Worm (Caenorhabditis elegans) whole organism, L4 larva: ENCODE data around the gene T10G3.3.
A peak's percentile ranks its signal among the peaks of the same experiment; 100 is the strongest.

Experiments used
- D1046.2 ChIP-seq: fragments of 200-800 bp; sonication (Bioruptor generic); IDR thresholded peaks from 2 replicates; pipeline ENCODE4 v1.3.6; 2022; ENCODE audit warnings: missing genetic modification characterization, missing compliant biosample characterization
- F26F4.8 ChIP-seq: fragments of 200-800 bp; sonication (Bioruptor generic); conservative IDR thresholded peaks from 2 replicates; pipeline ENCODE4 v1.3.6; 2022; ENCODE audit warnings: missing genetic modification characterization, missing compliant biosample characterization
- T20F7.1 ChIP-seq: fragments of 200-800 bp; sonication (Bioruptor generic); optimal IDR thresholded peaks from 2 replicates; lab custom pipeline; 2018; ENCODE audit warnings: mild to moderate bottlenecking, missing genetic modification characterization, missing compliant biosample characterization
- Y75B8A.6 ChIP-seq: fragments of 200-800 bp; sonication (Bioruptor generic); IDR thresholded peaks from 2 replicates; pipeline ENCODE4 v1.3.6; 2022; ENCODE audit warnings: missing genetic modification reagents, missing genetic modification characterization, missing compliant biosample characterization
- ceh-28 ChIP-seq: fragments of 150-350 bp; optimal IDR thresholded peaks from 2 replicates; lab custom pipeline; 2014; ENCODE audit warnings: missing biosample characterization, missing genetic modification reagents, missing genetic modification characterization
- ceh-32 ChIP-seq: sonication (generic microtip); optimal IDR thresholded peaks from 2 replicates; lab custom pipeline; 2016; ENCODE audit warnings: mild to moderate bottlenecking, missing genetic modification characterization, missing compliant biosample characterization; ENCODE audit not compliant: poor library complexity
- ces-1 ChIP-seq: fragments of 150-350 bp; sonication (generic microtip); optimal IDR thresholded peaks from 4 replicates; lab custom pipeline; 2014; ENCODE audit warnings: missing biosample characterization, missing genetic modification reagents, missing genetic modification characterization
- daf-12 ChIP-seq: fragments of 150-350 bp; optimal IDR thresholded peaks from 2 replicates; lab custom pipeline; 2014; ENCODE audit warnings: missing biosample characterization, missing genetic modification reagents, missing genetic modification characterization
- daf-16 ChIP-seq, 3 experiments: sonication (generic microtip); optimal IDR thresholded peaks; 2 replicates each; lab custom pipeline; 2016 to 2017; ENCODE audit warnings: missing genetic modification characterization in 3 of 3, missing genetic modification reagents in 3 of 3, mild to moderate bottlenecking in 2 of 3, missing compliant biosample characterization in 2 of 3, missing biosample characterization in 1 of 3, moderate library complexity in 1 of 3
- dmd-6 ChIP-seq: fragments of 200-800 bp; sonication (Bioruptor generic); IDR thresholded peaks from 2 replicates; pipeline ENCODE4 v1.3.6; 2022; ENCODE audit warnings: missing genetic modification reagents, missing genetic modification characterization, missing compliant biosample characterization
- dmd-9 ChIP-seq: fragments of 200-800 bp; sonication (Bioruptor generic); IDR thresholded peaks from 2 replicates; pipeline ENCODE4 v1.3.6; 2022; ENCODE audit warnings: missing genetic modification reagents, missing genetic modification characterization, missing compliant biosample characterization
- duxl-1 ChIP-seq: sonication (generic microtip); optimal IDR thresholded peaks from 2 replicates; lab custom pipeline; 2016; ENCODE audit warnings: mild to moderate bottlenecking, missing genetic modification characterization, moderate library complexity, missing compliant biosample characterization; ENCODE audit not compliant: poor library complexity
- dve-1 ChIP-seq: sonication (generic microtip); optimal IDR thresholded peaks from 2 replicates; lab custom pipeline; 2017; ENCODE audit warnings: antibody characterized with exemption, mild to moderate bottlenecking, missing genetic modification characterization, missing compliant biosample characterization; ENCODE audit not compliant: insufficient read depth
- egl-27 ChIP-seq: sonication (generic microtip); optimal IDR thresholded peaks from 3 replicates; lab custom pipeline; 2017; ENCODE audit warnings: missing biosample characterization, missing genetic modification reagents, missing genetic modification characterization
- fkh-10 ChIP-seq: fragments of 150-350 bp; optimal IDR thresholded peaks from 2 replicates; lab custom pipeline; 2014; ENCODE audit warnings: missing biosample characterization, missing genetic modification reagents, missing genetic modification characterization
- fos-1 ChIP-seq: fragments of 150-350 bp; optimal IDR thresholded peaks from 2 replicates; lab custom pipeline; 2014; ENCODE audit warnings: missing biosample characterization, missing genetic modification characterization
- gei-8 ChIP-seq: fragments of 200-800 bp; sonication (Bioruptor generic); optimal IDR thresholded peaks from 2 replicates; lab custom pipeline; 2018; ENCODE audit warnings: mild to moderate bottlenecking, missing genetic modification characterization, missing compliant biosample characterization
- hif-1 ChIP-seq, 2 experiments: sonication (generic microtip); optimal IDR thresholded peaks; 2 replicates each; lab custom pipeline; 2016 to 2017; ENCODE audit warnings: missing compliant biosample characterization in 2 of 2, missing genetic modification characterization in 2 of 2, missing genetic modification reagents in 2 of 2, missing genotype in 2 of 2, mild to moderate bottlenecking in 1 of 2
- hmg-1.1 ChIP-seq: fragments of 200-800 bp; sonication (Bioruptor generic); IDR thresholded peaks from 2 replicates; pipeline ENCODE4 v1.3.6; 2022; ENCODE audit warnings: missing genetic modification reagents, missing genetic modification characterization, missing compliant biosample characterization
- lim-7 ChIP-seq: fragments of 200-800 bp; sonication (Bioruptor generic); IDR thresholded peaks from 2 replicates; pipeline ENCODE4 v1.3.6; 2022; ENCODE audit warnings: missing genetic modification characterization, missing compliant biosample characterization
- nhr-11 ChIP-seq: fragments of 150-350 bp; optimal IDR thresholded peaks from 2 replicates; lab custom pipeline; 2014; ENCODE audit warnings: missing biosample characterization, missing genetic modification characterization
- nhr-111 ChIP-seq: fragments of 200-800 bp; sonication (Bioruptor generic); optimal IDR thresholded peaks from 2 replicates; lab custom pipeline; 2018; ENCODE audit warnings: mild to moderate bottlenecking, missing genetic modification characterization, missing compliant biosample characterization
- nhr-28 ChIP-seq: fragments of 150-350 bp; optimal IDR thresholded peaks from 2 replicates; lab custom pipeline; 2014; ENCODE audit warnings: missing biosample characterization, missing genetic modification characterization
- nhr-48 ChIP-seq: sonication (generic microtip); optimal IDR thresholded peaks from 2 replicates; lab custom pipeline; 2016; ENCODE audit warnings: mild to moderate bottlenecking, missing genetic modification characterization, missing compliant biosample characterization
- nhr-77 ChIP-seq: fragments of 150-350 bp; optimal IDR thresholded peaks from 2 replicates; lab custom pipeline; 2014; ENCODE audit warnings: missing biosample characterization, missing genetic modification characterization
- pqm-1 ChIP-seq: sonication (generic microtip); optimal IDR thresholded peaks from 2 replicates; lab custom pipeline; 2017; ENCODE audit warnings: missing biosample characterization, missing genetic modification characterization
- saeg-2 ChIP-seq: fragments of 200-800 bp; sonication (Bioruptor generic); IDR thresholded peaks from 2 replicates; pipeline ENCODE4 v1.3.6; 2022; ENCODE audit warnings: missing genetic modification reagents, missing genetic modification characterization, missing compliant biosample characterization
- sdz-12 ChIP-seq: fragments of 200-800 bp; sonication (Bioruptor generic); optimal IDR thresholded peaks from 2 replicates; lab custom pipeline; 2018; ENCODE audit warnings: mild to moderate bottlenecking, missing genetic modification characterization, missing compliant biosample characterization
- snpc-4 ChIP-seq: fragments of 150-350 bp; optimal IDR thresholded peaks from 2 replicates; lab custom pipeline; 2014; ENCODE audit warnings: missing biosample characterization, missing genetic modification characterization
- spr-3 ChIP-seq: fragments of 200-800 bp; sonication (Bioruptor generic); optimal IDR thresholded peaks from 2 replicates; lab custom pipeline; 2018; ENCODE audit warnings: mild to moderate bottlenecking, missing genetic modification characterization, missing compliant biosample characterization
- tag-97 ChIP-seq: fragments of 200-800 bp; sonication (Bioruptor generic); IDR thresholded peaks from 2 replicates; pipeline ENCODE4 v1.3.6; 2022; ENCODE audit warnings: missing genetic modification characterization, missing compliant biosample characterization
- unc-62 ChIP-seq, 3 experiments: fragments of 150-350 bp in 1 of 3; sonication (generic microtip); optimal IDR thresholded peaks in 2 of 3; peaks in 1 of 3; 1 replicate in 1 of 3; 2 replicates in 2 of 3; lab custom pipeline; 2014 to 2017; ENCODE audit warnings: missing biosample characterization in 3 of 3, missing genetic modification characterization in 3 of 3, missing genetic modification reagents in 3 of 3, missing genotype in 1 of 3
- ztf-7 ChIP-seq: fragments of 150-350 bp; optimal IDR thresholded peaks from 2 replicates; lab custom pipeline; 2014; ENCODE audit warnings: missing biosample characterization, missing genetic modification characterization

Gene T10G3.3

DNA sequence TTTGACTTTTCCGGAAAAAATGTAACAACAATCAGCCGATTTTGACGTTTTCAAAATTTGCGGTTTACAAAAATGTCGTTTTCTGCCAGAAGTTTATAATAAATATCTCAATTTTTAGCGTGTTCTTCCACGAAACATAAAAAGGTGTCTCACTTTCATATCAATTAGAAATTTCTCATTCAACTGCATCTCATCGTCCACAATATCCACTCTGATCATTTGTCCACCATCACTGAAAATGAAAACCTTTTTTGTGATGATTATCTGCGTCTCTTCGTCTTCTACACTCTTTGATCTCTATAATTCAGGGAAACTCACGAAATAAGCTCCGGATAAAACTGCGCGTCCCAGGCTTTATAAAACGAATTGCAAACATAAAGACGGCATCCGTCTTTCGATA is 22.5 kb upstream of the T10G3.3 start:
- TF ChIP-seq saeg-2 (GFP tag; lab: Robert Waterston, UW) (no peak), spr-3 (GFP tag; lab: Kevin White, UChicago) (no peak), Y75B8A.6 (no peak), snpc-4 (tag; lab: Kevin White, UChicago) (no peak), unc-62 (GFP tag; optimal IDR thresholded peaks at IDR 0.05 in 1 of 2; lab: Kevin White, UChicago) (peak in 1 of 2 experiments; percentile 93), unc-62 (tag; optimal IDR thresholded peaks at IDR 0.05; lab: Kevin White, UChicago) (no peak), nhr-11 (tag; lab: Kevin White, UChicago) (no peak), dmd-9 (GFP tag; lab: Robert Waterston, UW) (no peak), gei-8 (GFP tag; lab: Kevin White, UChicago) (no peak), sdz-12 (no peak)

DNA sequence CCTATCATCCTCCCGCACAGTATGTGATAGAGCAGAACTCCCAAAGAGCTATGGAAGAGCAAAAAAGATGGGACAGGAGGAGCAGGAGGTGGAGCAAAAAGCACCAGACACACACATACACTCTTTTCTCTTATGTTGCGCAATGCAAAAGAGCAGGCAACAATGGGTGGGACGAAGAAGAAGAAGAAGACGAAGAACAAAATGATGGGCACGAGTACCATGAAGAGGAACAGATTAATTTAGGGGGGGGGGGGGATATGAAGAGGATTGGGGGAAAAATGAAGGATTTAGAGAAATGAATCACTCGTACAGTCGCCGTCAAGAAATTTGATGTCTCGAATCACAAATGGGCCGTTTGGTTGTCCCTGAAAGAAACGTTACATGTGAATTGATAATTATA is 21.6 kb upstream of the T10G3.3 start, which contains the start of gene avr-15:
Gene avr-15 (minus strand): TSS at position 101 of the 400 bp plus-strand sequence.
- TF ChIP-seq dve-1 (tag; lab: Kevin White, UChicago) (no peak), nhr-111 (no peak), hmg-1.1 (GFP tag; lab: Robert Waterston, UW) (no peak), duxl-1 (tag; lab: Kevin White, UChicago) (no peak), nhr-77 (tag; lab: Kevin White, UChicago) (no peak), ceh-32 (tag; lab: Kevin White, UChicago) (no peak), ces-1 (GFP tag; lab: Kevin White, UChicago) (no peak)

DNA sequence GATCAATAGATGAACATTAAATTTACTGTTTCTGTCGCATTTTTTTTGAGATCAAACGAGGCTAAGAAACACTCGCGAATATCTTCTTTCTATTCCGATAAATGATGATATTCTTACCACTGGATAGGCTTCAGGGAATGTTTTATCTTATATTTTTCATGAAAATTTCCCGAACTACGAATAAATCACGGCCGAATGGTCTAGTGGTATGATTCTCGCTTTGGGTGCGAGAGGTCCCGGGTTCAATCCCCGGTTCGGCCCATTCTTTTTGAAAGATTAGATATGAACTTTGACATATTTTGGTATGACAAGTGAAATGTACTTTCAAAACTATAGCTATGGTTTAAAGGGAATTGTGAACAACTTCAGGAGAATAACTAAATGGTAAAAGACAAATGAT is 19.5 kb upstream of the T10G3.3 start:
- TF ChIP-seq lim-7 (GFP tag; lab: Robert Waterston, UW): 0 out of 2 replicates have a peak, but pooled peaks have one; percentile 34

DNA sequence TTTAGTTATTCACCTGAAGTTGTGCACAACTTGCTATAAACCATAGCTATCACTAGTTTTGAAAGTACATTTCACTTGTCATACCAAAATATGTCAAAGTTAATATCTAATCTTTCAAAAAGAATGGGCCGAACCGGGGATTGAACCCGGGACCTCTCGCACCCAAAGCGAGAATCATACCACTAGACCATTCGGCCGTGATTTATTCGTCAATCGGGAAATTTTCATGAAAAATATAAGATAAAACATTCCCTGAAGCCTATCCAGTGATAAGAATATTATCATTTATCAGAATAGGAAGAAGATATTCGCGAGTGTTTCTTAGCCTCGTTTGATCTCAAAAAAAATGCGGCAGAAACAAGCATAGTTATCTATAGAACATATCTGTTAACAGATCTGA is 17.1 kb upstream of the T10G3.3 start:
- 0 out of 2 replicates have a peak, but pooled peaks have one; percentile 10 for TF ChIP-seq F26F4.8 (GFP tag; lab: Robert Waterston, UW)

DNA sequence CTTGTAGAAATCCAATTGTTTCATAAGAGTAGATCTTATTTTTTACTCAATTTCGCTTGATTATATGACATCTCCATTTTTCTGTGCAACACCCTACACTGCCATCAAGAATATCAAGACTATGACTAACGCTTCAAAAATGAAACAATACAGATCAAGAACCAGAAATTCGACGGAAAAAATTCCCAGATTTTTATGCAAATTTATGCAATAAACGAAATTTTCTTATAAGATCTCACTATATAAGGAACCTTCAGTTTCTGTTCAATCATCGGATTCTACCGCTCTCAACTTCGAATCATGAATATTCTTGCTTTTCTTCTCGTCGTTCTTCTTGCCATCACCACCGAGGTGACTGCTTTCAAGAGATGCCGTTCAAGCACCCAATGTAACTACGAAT is 16.3 kb upstream of the T10G3.3 start, which contains the start of gene R11G10.4:
Gene R11G10.4 (plus strand): TSS at position 301 of the 400 bp plus-strand sequence.
- TF ChIP-seq nhr-48: no peak
- TF ChIP-seq T20F7.1 (GFP tag; lab: Kevin White, UChicago): no peak
- TF ChIP-seq ceh-32 (tag; lab: Kevin White, UChicago): no peak
- TF ChIP-seq daf-16 (GFP tag; optimal IDR thresholded peaks at IDR 0.05; lab: Kevin White, UChicago): no peak
- TF ChIP-seq daf-16 (tag; optimal IDR thresholded peaks at IDR 0.05; lab: Kevin White, UChicago): no peak
- no peak for TF ChIP-seq ztf-7 (tag; lab: Kevin White, UChicago)
- TF ChIP-seq dmd-6 (GFP tag; lab: Robert Waterston, UW): no peak
- TF ChIP-seq egl-27 (tag; lab: Kevin White, UChicago): no peak
- TF ChIP-seq daf-12 (tag; lab: Kevin White, UChicago): no peak
- no peak for TF ChIP-seq hif-1 (tag; optimal IDR thresholded peaks at IDR 0.05; lab: Kevin White, UChicago)
- TF ChIP-seq pqm-1: no peak
- TF ChIP-seq fos-1 (tag; lab: Kevin White, UChicago): no peak
- TF ChIP-seq fkh-10 (GFP tag; lab: Kevin White, UChicago): no peak
- TF ChIP-seq nhr-28 (tag; lab: Kevin White, UChicago): no peak
- no peak for TF ChIP-seq tag-97 (GFP tag; lab: Robert Waterston, UW)
- no peak for TF ChIP-seq D1046.2
- no peak for TF ChIP-seq ceh-28 (tag; lab: Kevin White, UChicago)
- TF ChIP-seq, all 104 proteins: peak for 0
